Fruit fly (Drosophila melanogaster) whole organism, embryonic: ENCODE data around the gene CG15152.
A peak's percentile ranks its signal among the peaks of the same experiment; 100 is the strongest.

Experiments
- Adf1 ChIP-seq: fragments of 200-800 bp; sonication (Bioruptor generic); IDR thresholded peaks from 2 replicates; pipeline ENCODE4 v1.3.6; 2022; ENCODE audit warnings: missing biosample characterization, missing genetic modification characterization
- CG11504 ChIP-seq: fragments of 200-800 bp; sonication (Bioruptor generic); optimal IDR thresholded peaks from 3 replicates; lab custom pipeline; 2019; ENCODE audit warnings: missing biosample characterization, mild to moderate bottlenecking, missing genetic modification characterization, moderate library complexity
- CG13775 ChIP-seq: fragments of 200-800 bp; sonication (Bioruptor generic); optimal IDR thresholded peaks from 3 replicates; lab custom pipeline; 2017; ENCODE audit warnings: missing biosample characterization, mild to moderate bottlenecking, missing genetic modification characterization
- CG13894 ChIP-seq: fragments of 200-800 bp; sonication (Bioruptor generic); optimal IDR thresholded peaks from 3 replicates; lab custom pipeline; 2018; ENCODE audit warnings: missing biosample characterization, mild to moderate bottlenecking, missing genetic modification characterization, moderate library complexity
- CG15514 ChIP-seq: fragments of 200-800 bp; sonication (Bioruptor generic); optimal IDR thresholded peaks from 3 replicates; lab custom pipeline; 2017; ENCODE audit warnings: missing biosample characterization, missing genetic modification characterization, mild to moderate bottlenecking, moderate library complexity, missing genetic modification reagents
- CG16813 ChIP-seq: fragments of 200-800 bp; sonication (Bioruptor generic); IDR thresholded peaks from 3 replicates; pipeline ENCODE4 v1.3.6; 2022; ENCODE audit warnings: missing biosample characterization, missing genetic modification characterization; ENCODE audit not compliant: partially characterized antibody
- CG17829 ChIP-seq: fragments of 200-800 bp; optimal IDR thresholded peaks from 2 replicates; lab custom pipeline; 2019; ENCODE audit warnings: missing biosample characterization, mild to moderate bottlenecking, missing genetic modification characterization, moderate library complexity
- CG34376 ChIP-seq: fragments of 200-800 bp; sonication (Bioruptor generic); optimal IDR thresholded peaks from 2 replicates; lab custom pipeline; 2018; ENCODE audit warnings: missing biosample characterization, mild to moderate bottlenecking, missing genetic modification characterization
- CG3726 ChIP-seq: fragments of 200-800 bp; sonication (Bioruptor generic); IDR thresholded peaks from 3 replicates; pipeline ENCODE4, ENCODE4 v1.3.6; 2022; ENCODE audit warnings: missing biosample characterization, missing genetic modification characterization
- CG4328 ChIP-seq: fragments of 200-800 bp; sonication (Bioruptor generic); optimal IDR thresholded peaks from 3 replicates; lab custom pipeline; 2017; ENCODE audit warnings: missing biosample characterization, missing genetic modification reagents, missing genetic modification characterization
- CG7839 ChIP-seq: fragments of 200-800 bp; sonication (Bioruptor generic); optimal IDR thresholded peaks from 3 replicates; lab custom pipeline; 2018; ENCODE audit warnings: missing biosample characterization, mild to moderate bottlenecking, missing genetic modification characterization, moderate library complexity
- CG8281 ChIP-seq: fragments of 200-800 bp; sonication (Bioruptor generic); optimal IDR thresholded peaks from 2 replicates; lab custom pipeline; 2018; ENCODE audit warnings: missing biosample characterization, mild to moderate bottlenecking, missing genetic modification characterization, moderate library complexity
- CTCF ChIP-seq: fragments of 200-800 bp; sonication (Bioruptor generic); optimal IDR thresholded peaks from 2 replicates; lab custom pipeline; 2017; ENCODE audit warnings: missing biosample characterization, mild to moderate bottlenecking, missing genetic modification characterization, moderate library complexity
- CkIIα-i1 ChIP-seq: fragments of 200-800 bp; sonication (Bioruptor generic); IDR thresholded peaks from 2 replicates; pipeline ENCODE4 v1.3.6; 2022; ENCODE audit warnings: missing biosample characterization, missing genetic modification characterization
- Ets65A ChIP-seq: fragments of 200-800 bp; sonication (Bioruptor generic); peaks from one replicate; lab custom pipeline; 2016; ENCODE audit warnings: missing biosample characterization, missing genetic modification characterization
- GATAe ChIP-seq: fragments of 200-800 bp; sonication (Bioruptor generic); conservative IDR thresholded peaks from 2 replicates; pipeline ENCODE4 v1.3.6; 2022; ENCODE audit warnings: missing biosample characterization, missing genetic modification characterization
- HmgD ChIP-seq: fragments of 200-800 bp; sonication (Bioruptor generic); optimal IDR thresholded peaks from 3 replicates; lab custom pipeline; 2016; ENCODE audit warnings: missing biosample characterization, missing genetic modification characterization
- Hr39 ChIP-seq: fragments of >200 bp; optimal IDR thresholded peaks from 2 replicates; lab custom pipeline; 2017
- Lim3 ChIP-seq: fragments of 200-800 bp; sonication (Bioruptor generic); IDR thresholded peaks from 2 replicates; pipeline ENCODE4 v1.3.6; 2022; ENCODE audit warnings: missing biosample characterization, missing genetic modification characterization
- NfI ChIP-seq: fragments of 200-800 bp; sonication (Bioruptor generic); optimal IDR thresholded peaks from 3 replicates; lab custom pipeline; 2018; ENCODE audit warnings: missing biosample characterization, mild to moderate bottlenecking, missing genetic modification characterization, moderate library complexity
- Oli ChIP-seq: fragments of 200-800 bp; sonication (Bioruptor generic); optimal IDR thresholded peaks from 2 replicates; lab custom pipeline; 2018; ENCODE audit warnings: missing biosample characterization, mild to moderate bottlenecking, missing genetic modification characterization, moderate library complexity
- Optix ChIP-seq: fragments of 200-800 bp; sonication (Bioruptor generic); IDR thresholded peaks from 3 replicates; pipeline ENCODE4 v1.3.6; 2022; ENCODE audit warnings: missing biosample characterization, missing genetic modification characterization
- Trl ChIP-seq, 3 experiments: fragments of >200 bp in 2 of 3; fragments of 200-800 bp in 1 of 3; sonication (Bioruptor generic) in 1 of 3; optimal IDR thresholded peaks; 2 replicates in 1 of 3; 3 replicates in 2 of 3; lab custom pipeline; 2016 to 2017; ENCODE audit warnings: missing biosample characterization in 1 of 3, missing genetic modification characterization in 1 of 3
- amos ChIP-seq: fragments of 200-800 bp; sonication (Bioruptor generic); IDR thresholded peaks from 2 replicates; pipeline ENCODE4 v1.3.6; 2022; ENCODE audit warnings: missing biosample characterization, missing genetic modification characterization; ENCODE audit not compliant: partially characterized antibody
- cad ChIP-seq: fragments of >200 bp; optimal IDR thresholded peaks from 2 replicates; lab custom pipeline; 2017; ENCODE audit warnings: missing biosample characterization, missing genetic modification characterization
- crol ChIP-seq: fragments of 200-800 bp; sonication (Bioruptor generic); IDR thresholded peaks from 2 replicates; pipeline ENCODE4 v1.3.6; 2022; ENCODE audit warnings: missing biosample characterization, missing genetic modification characterization
- dm ChIP-seq: fragments of 200-800 bp; sonication (Bioruptor generic); optimal IDR thresholded peaks from 3 replicates; lab custom pipeline; 2016; ENCODE audit warnings: missing biosample characterization, missing genetic modification characterization
- exex ChIP-seq: fragments of 200-800 bp; sonication (Bioruptor generic); optimal IDR thresholded peaks from 4 replicates; lab custom pipeline; 2018; ENCODE audit warnings: missing biosample characterization, mild to moderate bottlenecking, missing genetic modification characterization, moderate library complexity
- ftz-f1 ChIP-seq: fragments of 200-800 bp; sonication (Bioruptor generic); optimal IDR thresholded peaks from 2 replicates; lab custom pipeline; 2016; ENCODE audit warnings: missing biosample characterization, missing genetic modification characterization
- grn ChIP-seq: fragments of 200-800 bp; sonication (Bioruptor generic); optimal IDR thresholded peaks from 3 replicates; lab custom pipeline; 2017; ENCODE audit warnings: missing biosample characterization, missing genetic modification characterization
- jigr1 ChIP-seq: fragments of 200-800 bp; sonication (Bioruptor generic); IDR thresholded peaks from 3 replicates; pipeline ENCODE4 v1.3.6; 2022; ENCODE audit warnings: missing biosample characterization, missing genetic modification characterization
- klu ChIP-seq: fragments of 200-800 bp; sonication (Bioruptor generic); IDR thresholded peaks from 2 replicates; pipeline ENCODE4 v1.3.6; 2022; ENCODE audit warnings: missing biosample characterization, missing genetic modification characterization
- lab ChIP-seq: fragments of 200-800 bp; sonication (Bioruptor generic); optimal IDR thresholded peaks from 3 replicates; lab custom pipeline; 2017; ENCODE audit warnings: missing biosample characterization, missing genetic modification characterization, mild to moderate bottlenecking, moderate library complexity, missing genetic modification reagents
- luna ChIP-seq: fragments of 200-800 bp; sonication (Bioruptor generic); optimal IDR thresholded peaks from 2 replicates; lab custom pipeline; 2016; ENCODE audit warnings: missing biosample characterization, missing genetic modification characterization
- mirr ChIP-seq: fragments of 200-800 bp; sonication (Bioruptor generic); optimal IDR thresholded peaks from 3 replicates; lab custom pipeline; 2018; ENCODE audit warnings: missing biosample characterization, mild to moderate bottlenecking, missing genetic modification characterization
- otp ChIP-seq: fragments of 200-800 bp; sonication (Bioruptor generic); IDR thresholded peaks from 3 replicates; pipeline ENCODE4, ENCODE4 v1.3.6; 2022; ENCODE audit warnings: missing biosample characterization, missing genetic modification characterization
- pros ChIP-seq: fragments of 200-800 bp; sonication (Bioruptor generic); optimal IDR thresholded peaks from 3 replicates; lab custom pipeline; 2019; ENCODE audit warnings: missing biosample characterization, mild to moderate bottlenecking, missing genetic modification characterization, moderate library complexity
- sug ChIP-seq: fragments of 200-800 bp; optimal IDR thresholded peaks from 2 replicates; lab custom pipeline; 2019; ENCODE audit warnings: missing biosample characterization, mild to moderate bottlenecking, missing genetic modification characterization, moderate library complexity

The CG15152 gene

DNA sequence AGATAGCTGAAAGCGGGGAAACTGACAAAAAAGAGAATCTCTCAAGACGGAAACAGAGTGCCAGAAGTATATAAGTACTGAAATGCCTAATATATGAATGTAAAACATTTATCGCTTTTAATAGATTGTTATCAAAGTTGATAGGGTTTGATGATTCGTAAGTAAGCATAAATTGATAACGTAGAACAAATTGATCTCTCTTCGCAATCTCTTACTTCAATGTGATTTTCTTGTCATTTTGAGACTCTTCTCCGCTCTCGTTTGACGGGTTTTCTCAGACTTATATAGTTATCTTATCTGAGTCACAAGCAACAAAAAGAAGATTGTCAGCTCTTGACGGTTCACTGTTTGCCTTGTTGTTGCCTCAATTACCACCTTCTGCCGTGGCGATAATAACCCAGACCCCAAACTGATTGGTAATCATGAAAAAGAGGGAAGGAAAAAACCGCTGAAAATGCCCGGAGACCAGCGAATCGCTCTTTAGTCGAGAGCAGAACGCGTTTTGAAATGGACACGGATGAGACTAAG lies at the start of gene CG15152:
CG15152 (plus strand) TSS at position 372 of the 528 bp plus-strand sequence.
- TF ChIP-seq exex (tag; lab: Kevin White, UChicago) (peak; percentile 92), Trl (optimal IDR thresholded peaks at IDR 0.05; lab: Kevin White, UChicago) (peak in 1 of 2 experiments; percentile 43), Trl (GFP tag; optimal IDR thresholded peaks at IDR 0.05; lab: Kevin White, UChicago) (no peak), CG34376 (GFP tag; lab: Kevin White, UChicago) (peak; percentile 72), luna (no peak), GATAe (GFP tag; lab: Robert Waterston, UW) (peak; percentile 69), Optix (no peak), CG7839 (tag; lab: Kevin White, UChicago) (no peak), dm (no peak), CG16813 (GFP tag; lab: Robert Waterston, UW) (no peak), pros (GFP tag; lab: Kevin White, UChicago) (peak; percentile 61), CG4328 (GFP tag; lab: Kevin White, UChicago) (no peak), CG13894 (no peak), Adf1 (GFP tag; lab: Robert Waterston, UW) (no peak), lab (peak; percentile 13), Hr39 (lab: Kevin White, UChicago) (no peak), CG13775 (GFP tag; lab: Kevin White, UChicago) (no peak), sug (tag; lab: Kevin White, UChicago) (peak; percentile 79), NfI (GFP tag; lab: Kevin White, UChicago) (no peak), jigr1 (GFP tag; lab: Robert Waterston, UW) (no peak), CkIIα-i1 (GFP tag; lab: Robert Waterston, UW) (no peak), klu (GFP tag; lab: Robert Waterston, UW) (no peak), grn (GFP tag; lab: Kevin White, UChicago) (peak; percentile 92), Lim3 (0 out of 2 replicates have a peak, but pooled peaks have one; percentile 10), crol (no peak), CG17829 (tag; lab: Kevin White, UChicago) (no peak), CG3726 (no peak), mirr (GFP tag; lab: Kevin White, UChicago) (peak; percentile 84)

DNA sequence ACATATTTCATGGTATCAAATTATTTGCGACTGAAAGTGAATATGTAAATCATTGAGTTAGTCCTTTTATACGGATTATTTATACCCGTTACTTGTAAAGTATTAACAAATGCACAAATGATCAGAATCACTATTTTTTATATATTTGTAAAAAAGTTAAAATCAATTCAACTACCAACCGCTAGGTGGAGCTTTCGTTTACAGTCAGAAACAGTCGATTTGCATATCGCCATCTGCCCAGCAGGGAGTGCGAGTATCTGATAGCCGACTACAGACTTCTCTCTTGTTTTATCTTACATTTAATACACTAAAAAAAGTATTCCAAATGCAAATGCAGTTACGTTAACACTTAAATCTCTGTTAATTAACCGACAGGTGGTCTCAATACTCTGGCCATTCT lies 47.1 kb upstream of the CG15152 start:
- TF ChIP-seq otp (GFP tag; lab: Robert Waterston, UW), result no peak
- no peak for TF ChIP-seq CG15514 (GFP tag; lab: Kevin White, UChicago)
- TF ChIP-seq CTCF (GFP tag; lab: Kevin White, UChicago), result peak; percentile 66
- no peak for TF ChIP-seq CG11504
- TF ChIP-seq CG8281 (tag; lab: Kevin White, UChicago), result no peak

dm6 chr2L:18077969-18078368 lies 36.4 kb upstream of the CG15152 start, which contains the start of gene Arr1:
TSS of gene Arr1 (plus strand) at chr2L:18078269.
- TF ChIP-seq ftz-f1 (GFP tag; lab: Kevin White, UChicago) (no peak), Ets65A (GFP tag; lab: Kevin White, UChicago) (peak; percentile 65), HmgD (GFP tag; lab: Kevin White, UChicago) (no peak), Oli (tag; lab: Kevin White, UChicago) (no peak), amos (GFP tag; lab: Robert Waterston, UW) (no peak), cad (GFP tag; lab: Kevin White, UChicago) (no peak)
